Worm (Caenorhabditis elegans) whole organism, L4 larva: ENCODE results near the gene anmt-2.

ENCODE experiments used
- F49E8.2 ChIP-seq: sonication (generic microtip); optimal IDR thresholded peaks from 2 replicates; lab custom pipeline; 2016; ENCODE audit warnings: missing compliant biosample characterization, mild to moderate bottlenecking, missing genetic modification characterization, borderline replicate concordance
- Y5F2A.4 ChIP-seq: fragments of 200-800 bp; sonication (Bioruptor generic); optimal IDR thresholded peaks from 2 replicates; lab custom pipeline; 2018; ENCODE audit warnings: mild to moderate bottlenecking, missing genetic modification characterization, missing compliant biosample characterization
- ZK546.5 ChIP-seq, 2 experiments: sonication (generic microtip); optimal IDR thresholded peaks; 2 replicates each; lab custom pipeline; 2017; ENCODE audit warnings: missing biosample characterization in 2 of 2, missing genetic modification characterization in 2 of 2
- aha-1 ChIP-seq: fragments of 150-350 bp; peaks from one replicate; lab custom pipeline; 2014; ENCODE audit warnings: missing biosample characterization, missing genetic modification characterization
- arid-1 ChIP-seq: fragments of 200-800 bp; sonication (Bioruptor generic); conservative IDR thresholded peaks from 2 replicates; pipeline ENCODE4 v1.3.6; 2022; ENCODE audit warnings: missing genetic modification reagents, missing genetic modification characterization, missing compliant biosample characterization
- attf-4 ChIP-seq: sonication (generic microtip); optimal IDR thresholded peaks from 3 replicates; lab custom pipeline; 2017; ENCODE audit warnings: missing biosample characterization, missing genetic modification characterization
- ceh-82 ChIP-seq: sonication (generic microtip); optimal IDR thresholded peaks from 2 replicates; lab custom pipeline; 2017; ENCODE audit warnings: missing biosample characterization, missing genetic modification characterization
- daf-16 ChIP-seq, 3 experiments: sonication (generic microtip); optimal IDR thresholded peaks; 2 replicates each; lab custom pipeline; 2016 to 2017; ENCODE audit warnings: missing genetic modification characterization in 3 of 3, missing genetic modification reagents in 3 of 3, mild to moderate bottlenecking in 2 of 3, missing compliant biosample characterization in 2 of 3, missing biosample characterization in 1 of 3, moderate library complexity in 1 of 3
- daf-19 ChIP-seq: fragments of 200-800 bp; sonication (Bioruptor generic); conservative IDR thresholded peaks from 2 replicates; pipeline ENCODE4 v1.3.6; 2022; ENCODE audit warnings: missing genetic modification characterization, missing compliant biosample characterization
- dmd-6 ChIP-seq: fragments of 200-800 bp; sonication (Bioruptor generic); IDR thresholded peaks from 2 replicates; pipeline ENCODE4 v1.3.6; 2022; ENCODE audit warnings: missing genetic modification reagents, missing genetic modification characterization, missing compliant biosample characterization
- dmd-9 ChIP-seq: fragments of 200-800 bp; sonication (Bioruptor generic); IDR thresholded peaks from 2 replicates; pipeline ENCODE4 v1.3.6; 2022; ENCODE audit warnings: missing genetic modification reagents, missing genetic modification characterization, missing compliant biosample characterization
- dpl-1 ChIP-seq: fragments of 150-350 bp; optimal IDR thresholded peaks from 2 replicates; lab custom pipeline; 2014; ENCODE audit warnings: missing biosample characterization, missing genetic modification reagents, missing genetic modification characterization
- duxl-1 ChIP-seq: sonication (generic microtip); optimal IDR thresholded peaks from 2 replicates; lab custom pipeline; 2016; ENCODE audit warnings: mild to moderate bottlenecking, missing genetic modification characterization, moderate library complexity, missing compliant biosample characterization; ENCODE audit not compliant: poor library complexity
- dve-1 ChIP-seq: sonication (generic microtip); optimal IDR thresholded peaks from 2 replicates; lab custom pipeline; 2017; ENCODE audit warnings: antibody characterized with exemption, mild to moderate bottlenecking, missing genetic modification characterization, missing compliant biosample characterization; ENCODE audit not compliant: insufficient read depth
- egl-43 ChIP-seq: fragments of 200-800 bp; sonication (Bioruptor generic); IDR thresholded peaks from 2 replicates; pipeline ENCODE4 v1.3.6; 2022; ENCODE audit warnings: missing genetic modification reagents, missing genetic modification characterization, missing compliant biosample characterization
- fkh-10 ChIP-seq: fragments of 150-350 bp; optimal IDR thresholded peaks from 2 replicates; lab custom pipeline; 2014; ENCODE audit warnings: missing biosample characterization, missing genetic modification reagents, missing genetic modification characterization
- hif-1 ChIP-seq, 2 experiments: sonication (generic microtip); optimal IDR thresholded peaks; 2 replicates each; lab custom pipeline; 2016 to 2017; ENCODE audit warnings: missing compliant biosample characterization in 2 of 2, missing genetic modification characterization in 2 of 2, missing genetic modification reagents in 2 of 2, missing genotype in 2 of 2, mild to moderate bottlenecking in 1 of 2
- hlh-11 ChIP-seq: fragments of 200-800 bp; sonication (Bioruptor generic); optimal IDR thresholded peaks from 2 replicates; lab custom pipeline; 2018; ENCODE audit warnings: mild to moderate bottlenecking, missing genetic modification characterization, missing compliant biosample characterization
- hmg-1.1 ChIP-seq: fragments of 200-800 bp; sonication (Bioruptor generic); IDR thresholded peaks from 2 replicates; pipeline ENCODE4 v1.3.6; 2022; ENCODE audit warnings: missing genetic modification reagents, missing genetic modification characterization, missing compliant biosample characterization
- jun-1 ChIP-seq: fragments of 150-350 bp; optimal IDR thresholded peaks from 2 replicates; lab custom pipeline; 2014; ENCODE audit warnings: missing biosample characterization, missing genetic modification reagents, missing genetic modification characterization
- lim-7 ChIP-seq: fragments of 200-800 bp; sonication (Bioruptor generic); IDR thresholded peaks from 2 replicates; pipeline ENCODE4 v1.3.6; 2022; ENCODE audit warnings: missing genetic modification characterization, missing compliant biosample characterization
- lin-38 ChIP-seq: fragments of 200-800 bp; sonication (Bioruptor generic); IDR thresholded peaks from 2 replicates; pipeline ENCODE4 v1.3.6; 2022; ENCODE audit warnings: missing genetic modification reagents, missing genetic modification characterization, missing compliant biosample characterization
- mdl-1 ChIP-seq, 2 experiments: fragments of 150-350 bp in 1 of 2; sonication (generic microtip) in 1 of 2; optimal IDR thresholded peaks; 2 replicates each; lab custom pipeline; 2014 to 2017; ENCODE audit warnings: missing biosample characterization in 2 of 2, missing genetic modification characterization in 2 of 2
- mdt-29 ChIP-seq: fragments of 200-800 bp; sonication (Bioruptor generic); IDR thresholded peaks from 2 replicates; pipeline ENCODE4 v1.3.6; 2022; ENCODE audit warnings: missing genetic modification reagents, missing genetic modification characterization, missing compliant biosample characterization
- mep-1 ChIP-seq: fragments of 150-350 bp; sonication (generic microtip); optimal IDR thresholded peaks from 3 replicates; lab custom pipeline; 2014; ENCODE audit warnings: missing biosample characterization, missing genetic modification characterization
- nhr-102 ChIP-seq: sonication (generic microtip); optimal IDR thresholded peaks from 2 replicates; lab custom pipeline; 2016; ENCODE audit warnings: mild to moderate bottlenecking, missing genetic modification characterization, moderate library complexity, missing compliant biosample characterization
- nhr-111 ChIP-seq: fragments of 200-800 bp; sonication (Bioruptor generic); optimal IDR thresholded peaks from 2 replicates; lab custom pipeline; 2018; ENCODE audit warnings: mild to moderate bottlenecking, missing genetic modification characterization, missing compliant biosample characterization
- nhr-25 ChIP-seq: sonication (generic microtip); optimal IDR thresholded peaks from 2 replicates; lab custom pipeline; 2017; ENCODE audit warnings: missing genetic modification characterization, mild to moderate bottlenecking, missing compliant biosample characterization, antibody characterized with exemption, moderate library complexity, borderline replicate concordance; ENCODE audit not compliant: insufficient read depth
- nhr-28 ChIP-seq: fragments of 150-350 bp; optimal IDR thresholded peaks from 2 replicates; lab custom pipeline; 2014; ENCODE audit warnings: missing biosample characterization, missing genetic modification characterization
- pha-4 ChIP-seq, 2 experiments: fragments of 150-350 bp in 1 of 2; fragments of 200-800 bp in 1 of 2; sonication (Bioruptor generic) in 1 of 2; IDR thresholded peaks in 1 of 2; optimal IDR thresholded peaks in 1 of 2; 2 replicates each; pipeline versions ENCODE4 v1.3.6 to Lab custom; 2014 to 2022; ENCODE audit warnings: missing genetic modification characterization in 2 of 2, missing genetic modification reagents in 2 of 2, missing biosample characterization in 1 of 2, missing compliant biosample characterization in 1 of 2
- pqm-1 ChIP-seq: sonication (generic microtip); optimal IDR thresholded peaks from 2 replicates; lab custom pipeline; 2017; ENCODE audit warnings: missing biosample characterization, missing genetic modification characterization
- saeg-2 ChIP-seq: fragments of 200-800 bp; sonication (Bioruptor generic); IDR thresholded peaks from 2 replicates; pipeline ENCODE4 v1.3.6; 2022; ENCODE audit warnings: missing genetic modification reagents, missing genetic modification characterization, missing compliant biosample characterization
- snpc-1.2 ChIP-seq: fragments of 200-800 bp; sonication (Bioruptor generic); IDR thresholded peaks from 2 replicates; pipeline ENCODE4 v1.3.6; 2022; ENCODE audit warnings: missing genetic modification reagents, missing genetic modification characterization, missing compliant biosample characterization
- spr-1 ChIP-seq: sonication (generic microtip); optimal IDR thresholded peaks from 2 replicates; lab custom pipeline; 2016; ENCODE audit warnings: mild to moderate bottlenecking, missing genetic modification characterization, missing compliant biosample characterization
- spr-3 ChIP-seq: fragments of 200-800 bp; sonication (Bioruptor generic); optimal IDR thresholded peaks from 2 replicates; lab custom pipeline; 2018; ENCODE audit warnings: mild to moderate bottlenecking, missing genetic modification characterization, missing compliant biosample characterization
- tag-97 ChIP-seq: fragments of 200-800 bp; sonication (Bioruptor generic); IDR thresholded peaks from 2 replicates; pipeline ENCODE4 v1.3.6; 2022; ENCODE audit warnings: missing genetic modification characterization, missing compliant biosample characterization
- unc-130 ChIP-seq: sonication (generic microtip); optimal IDR thresholded peaks from 2 replicates; lab custom pipeline; 2016; ENCODE audit warnings: missing genetic modification reagents, missing genetic modification characterization, missing compliant biosample characterization
- unc-39 ChIP-seq: sonication (generic microtip); optimal IDR thresholded peaks from 2 replicates; lab custom pipeline; 2017; ENCODE audit warnings: missing biosample characterization, missing genetic modification characterization
- zfp-3 ChIP-seq: fragments of 200-800 bp; sonication (Bioruptor generic); conservative IDR thresholded peaks from 2 replicates; pipeline ENCODE4 v1.3.6; 2022; ENCODE audit warnings: missing genetic modification reagents, missing genetic modification characterization, missing compliant biosample characterization
- zip-11 ChIP-seq: fragments of 200-800 bp; sonication (Bioruptor generic); IDR thresholded peaks from 2 replicates; pipeline ENCODE4 v1.3.6; 2022; ENCODE audit warnings: missing genetic modification characterization, missing compliant biosample characterization

Gene anmt-2

ce11 chrIII:6164253-6164971 is 6.9 kb upstream of the anmt-2 start, which contains the start of gene F42A10.9 (continued):
- no peak for TF ChIP-seq tag-97
- TF ChIP-seq dmd-9 (GFP tag; lab: Robert Waterston, UW) = no peak
- no peak for TF ChIP-seq egl-43 (GFP tag; lab: Robert Waterston, UW)
- TF ChIP-seq snpc-1.2 (GFP tag; lab: Robert Waterston, UW) = no peak
- no peak for TF ChIP-seq pha-4 (GFP tag; IDR thresholded peaks at IDR 0.05; lab: Robert Waterston, UW)
- TF ChIP-seq pha-4 (tag; optimal IDR thresholded peaks at IDR 0.05; lab: Kevin White, UChicago) = no peak
- 0 out of 2 replicates have a peak, but pooled peaks have one; percentile 38 for TF ChIP-seq lin-38 (GFP tag; lab: Robert Waterston, UW)
- peak; percentile 76 for TF ChIP-seq aha-1 (tag; lab: Kevin White, UChicago)
- TF ChIP-seq daf-16 (GFP tag; optimal IDR thresholded peaks at IDR 0.05; lab: Kevin White, UChicago) = peak; percentile 5 to 46
- peak; percentile 42 for TF ChIP-seq daf-16 (tag; optimal IDR thresholded peaks at IDR 0.05; lab: Kevin White, UChicago)
- TF ChIP-seq attf-4 (tag; lab: Kevin White, UChicago) = no peak
- no peak for TF ChIP-seq hmg-1.1 (GFP tag; lab: Robert Waterston, UW)
- no peak for TF ChIP-seq spr-1 (tag; lab: Kevin White, UChicago)
- TF ChIP-seq duxl-1 (tag; lab: Kevin White, UChicago) = peak; percentile 41
- peak; percentile 51; the same call in 1 of the 2 replicates for TF ChIP-seq zfp-3 (GFP tag; lab: Robert Waterston, UW)
- TF ChIP-seq ceh-82 (tag; lab: Kevin White, UChicago) = no peak
- TF ChIP-seq nhr-28 (tag; lab: Kevin White, UChicago) = peak; percentile 5
- TF ChIP-seq hif-1 (tag; optimal IDR thresholded peaks at IDR 0.05; lab: Kevin White, UChicago) = peak in 1 of 2 experiments; percentile 21
- no peak for TF ChIP-seq jun-1 (tag; lab: Kevin White, UChicago)
- 0 out of 2 replicates have a peak, but pooled peaks have one; percentile 26 for TF ChIP-seq arid-1
- TF ChIP-seq nhr-25 = no peak

ce11 chrIII:6163381-6163780 is 5.8 kb upstream of the anmt-2 start:
- TF ChIP-seq dmd-6 (GFP tag; lab: Robert Waterston, UW) (peak; percentile 75), mdl-1 (tag; optimal IDR thresholded peaks at IDR 0.05; lab: Kevin White, UChicago) (no peak)
- TF ChIP-seq, all 104 proteins: peak for 1

ce11 chrIII:6158642-6159475 is 1.3 kb upstream of the anmt-2 start, which contains the start of gene nfm-1:
nfm-1 (plus strand) TSS chrIII:6159453.
- TF ChIP-seq unc-39 = no peak
- peak in 1 of 2 experiments; percentile 44 for TF ChIP-seq mdl-1 (tag; optimal IDR thresholded peaks at IDR 0.05; lab: Kevin White, UChicago)
- peak; percentile 32 for TF ChIP-seq Y5F2A.4 (GFP tag; lab: Kevin White, UChicago)
- peak; percentile 88 for TF ChIP-seq daf-19 (GFP tag; lab: Robert Waterston, UW)
- TF ChIP-seq dve-1 (tag; lab: Kevin White, UChicago) = peak; percentile 74
- TF ChIP-seq hlh-11 = peak; percentile 79
- peak; percentile 85 for TF ChIP-seq pqm-1 (tag; lab: Kevin White, UChicago)
- TF ChIP-seq lin-38 (GFP tag; lab: Robert Waterston, UW) = peak; percentile 76
- TF ChIP-seq dmd-6 (GFP tag; lab: Robert Waterston, UW) = peak; percentile 87
- peak; percentile 80 for TF ChIP-seq saeg-2 (GFP tag; lab: Robert Waterston, UW)
- TF ChIP-seq hif-1 (tag; optimal IDR thresholded peaks at IDR 0.05; lab: Kevin White, UChicago) = peak in 1 of 2 experiments; percentile 53
- peak; percentile 84 for TF ChIP-seq lim-7
- TF ChIP-seq daf-16 (GFP tag; optimal IDR thresholded peaks at IDR 0.05; lab: Kevin White, UChicago) = peak; percentile 5 to 63
- peak; percentile 90 for TF ChIP-seq daf-16 (tag; optimal IDR thresholded peaks at IDR 0.05; lab: Kevin White, UChicago)
- peak; percentile 63 for TF ChIP-seq mep-1
- peak; percentile 69 for TF ChIP-seq spr-3 (GFP tag; lab: Kevin White, UChicago)
- TF ChIP-seq hmg-1.1 (GFP tag; lab: Robert Waterston, UW) = peak; percentile 86
- TF ChIP-seq nhr-25 = peak; percentile 30
- TF ChIP-seq unc-130 (GFP tag; lab: Kevin White, UChicago) = peak; percentile 21
- peak; percentile 39 for TF ChIP-seq F49E8.2 (tag; lab: Kevin White, UChicago)
- peak; percentile 79 for TF ChIP-seq mdt-29 (GFP tag; lab: Robert Waterston, UW)
- TF ChIP-seq dpl-1 (GFP tag; lab: Kevin White, UChicago) = peak; percentile 33
- peak; percentile 70 for TF ChIP-seq nhr-111 (GFP tag; lab: Kevin White, UChicago)
- peak; percentile 61 for TF ChIP-seq nhr-102 (tag; lab: Kevin White, UChicago)
- TF ChIP-seq ZK546.5 (tag; optimal IDR thresholded peaks at IDR 0.05; lab: Kevin White, UChicago) = no peak
- TF ChIP-seq zip-11 (GFP tag; lab: Robert Waterston, UW) = peak; percentile 70; the same call in 1 of the 2 replicates
- TF ChIP-seq fkh-10 = peak; percentile 43
